Fruit fly (Drosophila melanogaster) whole organism, embryonic: ENCODE data around the gene CG10993.

ENCODE experiments used
- Antp ChIP-seq: fragments of 200-800 bp; sonication (Bioruptor generic); optimal IDR thresholded peaks from 3 replicates; lab custom pipeline; 2016; ENCODE audit warnings: missing biosample characterization, missing genetic modification characterization
- Bteb2 ChIP-seq: fragments of 200-800 bp; sonication (Bioruptor generic); optimal IDR thresholded peaks from 2 replicates; lab custom pipeline; 2016; ENCODE audit warnings: missing biosample characterization, missing genetic modification characterization
- CG14441 ChIP-seq: fragments of 200-800 bp; sonication (Bioruptor generic); IDR thresholded peaks from 2 replicates; pipeline ENCODE4 v1.3.6; 2022; ENCODE audit warnings: missing biosample characterization, missing genetic modification characterization
- CG1603 ChIP-seq: fragments of 200-800 bp; sonication (Bioruptor generic); optimal IDR thresholded peaks from 2 replicates; lab custom pipeline; 2019; ENCODE audit warnings: missing biosample characterization, mild to moderate bottlenecking, missing genetic modification characterization, moderate library complexity
- CG1647 ChIP-seq: fragments of 200-800 bp; sonication (Bioruptor generic); optimal IDR thresholded peaks from 3 replicates; lab custom pipeline; 2016; ENCODE audit warnings: missing biosample characterization, missing genetic modification characterization
- CG17568 ChIP-seq: fragments of 200-800 bp; sonication (Bioruptor generic); optimal IDR thresholded peaks from 2 replicates; lab custom pipeline; 2018; ENCODE audit warnings: missing biosample characterization, mild to moderate bottlenecking, missing genetic modification characterization, moderate library complexity
- CG17612 ChIP-seq: fragments of 200-800 bp; sonication (Bioruptor generic); IDR thresholded peaks from 2 replicates; pipeline ENCODE4 v1.3.6; 2022; ENCODE audit warnings: missing biosample characterization, missing genetic modification characterization
- CG2120 ChIP-seq: fragments of 200-800 bp; sonication (Bioruptor generic); optimal IDR thresholded peaks from 3 replicates; lab custom pipeline; 2016; ENCODE audit warnings: missing biosample characterization, missing genetic modification characterization
- CG33213 ChIP-seq: fragments of 200-800 bp; sonication (Bioruptor generic); optimal IDR thresholded peaks from 3 replicates; lab custom pipeline; 2016; ENCODE audit warnings: missing biosample characterization, missing genetic modification characterization
- CG4282 ChIP-seq: fragments of 200-800 bp; sonication (Bioruptor generic); optimal IDR thresholded peaks from 2 replicates; lab custom pipeline; 2016; ENCODE audit warnings: missing biosample characterization, missing genetic modification characterization
- CG4328 ChIP-seq: fragments of 200-800 bp; sonication (Bioruptor generic); optimal IDR thresholded peaks from 3 replicates; lab custom pipeline; 2017; ENCODE audit warnings: missing biosample characterization, missing genetic modification reagents, missing genetic modification characterization
- CG6765 ChIP-seq: fragments of 200-800 bp; sonication (Bioruptor generic); optimal IDR thresholded peaks from 3 replicates; lab custom pipeline; 2017; ENCODE audit warnings: missing biosample characterization, mild to moderate bottlenecking, missing genetic modification characterization
- CG7745 ChIP-seq: fragments of 200-800 bp; sonication (Bioruptor generic); optimal IDR thresholded peaks from 2 replicates; lab custom pipeline; 2018; ENCODE audit warnings: missing biosample characterization, mild to moderate bottlenecking, missing genetic modification characterization, moderate library complexity
- CG8281 ChIP-seq: fragments of 200-800 bp; sonication (Bioruptor generic); optimal IDR thresholded peaks from 2 replicates; lab custom pipeline; 2018; ENCODE audit warnings: missing biosample characterization, mild to moderate bottlenecking, missing genetic modification characterization, moderate library complexity
- CG8478 ChIP-seq: fragments of >200 bp; optimal IDR thresholded peaks from 2 replicates; lab custom pipeline; 2018
- CG8944 ChIP-seq: fragments of 200-800 bp; sonication (Bioruptor generic); optimal IDR thresholded peaks from 3 replicates; lab custom pipeline; 2016; ENCODE audit warnings: missing biosample characterization, missing genetic modification characterization
- CG9797 ChIP-seq: fragments of 200-800 bp; sonication (Bioruptor generic); optimal IDR thresholded peaks from 3 replicates; lab custom pipeline; 2018; ENCODE audit warnings: missing biosample characterization, mild to moderate bottlenecking, missing genetic modification characterization
- CG9817 ChIP-seq: fragments of 200-800 bp; sonication (Bioruptor generic); optimal IDR thresholded peaks from 2 replicates; lab custom pipeline; 2018; ENCODE audit warnings: missing biosample characterization, mild to moderate bottlenecking, missing genetic modification characterization, moderate library complexity
- Camta ChIP-seq: fragments of 200-800 bp; sonication (Bioruptor generic); optimal IDR thresholded peaks from 2 replicates; lab custom pipeline; 2016; ENCODE audit warnings: missing biosample characterization, missing genetic modification characterization
- Chrac-16 ChIP-seq: fragments of 200-800 bp; sonication (Bioruptor generic); optimal IDR thresholded peaks from 3 replicates; lab custom pipeline; 2016; ENCODE audit warnings: missing biosample characterization, missing genetic modification characterization
- D19B ChIP-seq: fragments of 200-800 bp; sonication (Bioruptor generic); optimal IDR thresholded peaks from 2 replicates; lab custom pipeline; 2017; ENCODE audit warnings: missing biosample characterization, mild to moderate bottlenecking, missing genetic modification characterization
- Dek ChIP-seq: fragments of 200-800 bp; sonication (Bioruptor generic); optimal IDR thresholded peaks from 3 replicates; lab custom pipeline; 2019; ENCODE audit warnings: missing biosample characterization, mild to moderate bottlenecking, missing genetic modification characterization, moderate library complexity
- Drgx ChIP-seq: fragments of 200-800 bp; sonication (Bioruptor generic); IDR thresholded peaks from 2 replicates; pipeline ENCODE4 v1.3.6; 2022; ENCODE audit warnings: missing biosample characterization, missing genetic modification characterization
- Ets97D ChIP-seq: fragments of 200-800 bp; sonication (Bioruptor generic); optimal IDR thresholded peaks from 3 replicates; lab custom pipeline; 2016; ENCODE audit warnings: missing biosample characterization, missing genetic modification characterization
- H2.0 ChIP-seq: fragments of 200-800 bp; sonication (Bioruptor generic); IDR thresholded peaks from 2 replicates; pipeline ENCODE4 v1.3.6; 2022; ENCODE audit warnings: missing biosample characterization, missing genetic modification characterization
- Hr3 ChIP-seq: fragments of 200-800 bp; sonication (Bioruptor generic); optimal IDR thresholded peaks from 3 replicates; lab custom pipeline; 2016; ENCODE audit warnings: missing biosample characterization, missing genetic modification characterization
- Hsf ChIP-seq: fragments of 200-800 bp; sonication (Bioruptor generic); optimal IDR thresholded peaks from 3 replicates; lab custom pipeline; 2016; ENCODE audit warnings: missing biosample characterization, missing genetic modification characterization
- Lhr ChIP-seq: fragments of 200-800 bp; sonication (Bioruptor generic); optimal IDR thresholded peaks from 3 replicates; lab custom pipeline; 2017; ENCODE audit warnings: mild to moderate bottlenecking, missing biosample characterization, missing genetic modification reagents, missing genetic modification characterization
- MBD-R2 ChIP-seq: fragments of 200-800 bp; sonication (Bioruptor generic); IDR thresholded peaks from 2 replicates; pipeline ENCODE4 v1.3.6; 2022; ENCODE audit warnings: missing biosample characterization, missing genetic modification characterization
- Med ChIP-seq: fragments of 200-800 bp; sonication (Bioruptor generic); peaks from one replicate; lab custom pipeline; 2016; ENCODE audit warnings: missing biosample characterization, missing genetic modification characterization, mild to moderate bottlenecking, inconsistent platforms, moderate library complexity
- Six4 ChIP-seq: fragments of 200-800 bp; sonication (Bioruptor generic); optimal IDR thresholded peaks from 2 replicates; lab custom pipeline; 2016; ENCODE audit warnings: missing biosample characterization, missing genetic modification characterization
- Tbp ChIP-seq: fragments of >200 bp; optimal IDR thresholded peaks from 2 replicates; lab custom pipeline; 2018; ENCODE audit warnings: missing biosample characterization, missing genetic modification characterization
- ab ChIP-seq: fragments of 200-800 bp; sonication (Bioruptor generic); optimal IDR thresholded peaks from 2 replicates; lab custom pipeline; 2016; ENCODE audit warnings: missing biosample characterization, missing genetic modification characterization
- ash1 ChIP-seq: fragments of 200-800 bp; sonication (Bioruptor generic); optimal IDR thresholded peaks from 2 replicates; lab custom pipeline; 2018; ENCODE audit warnings: missing biosample characterization, mild to moderate bottlenecking, missing genetic modification characterization
- cg ChIP-seq: fragments of 200-800 bp; sonication (Bioruptor generic); optimal IDR thresholded peaks from 3 replicates; lab custom pipeline; 2019; ENCODE audit warnings: missing biosample characterization, mild to moderate bottlenecking, missing genetic modification characterization, moderate library complexity
- crc ChIP-seq: fragments of 200-800 bp; sonication (Bioruptor generic); optimal IDR thresholded peaks from 2 replicates; lab custom pipeline; 2016; ENCODE audit warnings: missing biosample characterization, missing genetic modification characterization
- cwo ChIP-seq: fragments of 200-800 bp; sonication (Bioruptor generic); optimal IDR thresholded peaks from 3 replicates; lab custom pipeline; 2017; ENCODE audit warnings: missing biosample characterization, missing genetic modification characterization, mild to moderate bottlenecking, moderate library complexity, missing genetic modification reagents
- dimm ChIP-seq: fragments of 200-800 bp; sonication (Bioruptor generic); IDR thresholded peaks from 2 replicates; pipeline ENCODE4 v1.3.6; 2022; ENCODE audit warnings: missing biosample characterization, missing genetic modification characterization
- dmrt99B ChIP-seq: fragments of 200-800 bp; sonication (Bioruptor generic); optimal IDR thresholded peaks from 2 replicates; lab custom pipeline; 2018; ENCODE audit warnings: missing biosample characterization, mild to moderate bottlenecking, missing genetic modification characterization, moderate library complexity
- dpn ChIP-seq, 2 experiments: fragments of 200-800 bp; sonication (Bioruptor generic); optimal IDR thresholded peaks; 3 replicates each; lab custom pipeline; 2016; ENCODE audit warnings: missing biosample characterization in 2 of 2, missing genetic modification characterization in 2 of 2
- grn ChIP-seq: fragments of 200-800 bp; sonication (Bioruptor generic); optimal IDR thresholded peaks from 3 replicates; lab custom pipeline; 2017; ENCODE audit warnings: missing biosample characterization, missing genetic modification characterization
- jing ChIP-seq: fragments of 200-800 bp; sonication (Bioruptor generic); optimal IDR thresholded peaks from 2 replicates; lab custom pipeline; 2018; ENCODE audit warnings: missing biosample characterization, mild to moderate bottlenecking, missing genetic modification characterization
- maf-S ChIP-seq: fragments of 200-800 bp; sonication (Bioruptor generic); optimal IDR thresholded peaks from 2 replicates; lab custom pipeline; 2016; ENCODE audit warnings: missing biosample characterization, missing genetic modification characterization
- mld ChIP-seq: fragments of 200-800 bp; sonication (Bioruptor generic); IDR thresholded peaks from 3 replicates; pipeline ENCODE4 v1.3.6; 2022; ENCODE audit warnings: missing biosample characterization, missing genetic modification characterization; ENCODE audit not compliant: partially characterized antibody
- oc ChIP-seq: fragments of 200-800 bp; sonication (Bioruptor generic); optimal IDR thresholded peaks from 2 replicates; lab custom pipeline; 2018; ENCODE audit warnings: missing biosample characterization, mild to moderate bottlenecking, missing genetic modification characterization, moderate library complexity
- pnt ChIP-seq: fragments of 200-800 bp; sonication (Bioruptor generic); optimal IDR thresholded peaks from 3 replicates; lab custom pipeline; 2016; ENCODE audit warnings: missing biosample characterization, missing genetic modification characterization
- pros ChIP-seq: fragments of 200-800 bp; sonication (Bioruptor generic); optimal IDR thresholded peaks from 3 replicates; lab custom pipeline; 2019; ENCODE audit warnings: missing biosample characterization, mild to moderate bottlenecking, missing genetic modification characterization, moderate library complexity
- rib ChIP-seq: fragments of 200-800 bp; sonication (Bioruptor generic); IDR thresholded peaks from 2 replicates; pipeline ENCODE4 v1.3.6; 2022; ENCODE audit warnings: missing biosample characterization, missing genetic modification characterization
- sens-2 ChIP-seq: fragments of 200-800 bp; sonication (Bioruptor generic); IDR thresholded peaks from 2 replicates; pipeline ENCODE4 v1.3.6; 2022; ENCODE audit warnings: missing biosample characterization, missing genetic modification characterization
- shn ChIP-seq: fragments of 200-800 bp; sonication (Bioruptor generic); optimal IDR thresholded peaks from 3 replicates; lab custom pipeline; 2016; ENCODE audit warnings: missing biosample characterization, missing genetic modification characterization
- toy ChIP-seq: fragments of 200-800 bp; sonication (Bioruptor generic); IDR thresholded peaks from 2 replicates; pipeline ENCODE4 v1.3.6; 2022; ENCODE audit warnings: missing biosample characterization, missing genetic modification characterization
- tup ChIP-seq: fragments of 200-800 bp; sonication (Bioruptor generic); optimal IDR thresholded peaks from 2 replicates; lab custom pipeline; 2016; ENCODE audit warnings: missing biosample characterization, mild to moderate bottlenecking, missing genetic modification characterization, moderate library complexity

Gene CG10993

dm6 chrX:13838892-13839291, 48.0 kb upstream of the CG10993 start (continued):
- TF ChIP-seq CG4282 (GFP tag; lab: Kevin White, UChicago) (peak; percentile 41), dmrt99B (tag; lab: Kevin White, UChicago) (peak; percentile 84), Tbp (GFP tag; lab: Kevin White, UChicago) (no peak), CG2120 (GFP tag; lab: Kevin White, UChicago) (peak; percentile 76), CG17568 (GFP tag; lab: Kevin White, UChicago) (peak; percentile 25), Antp (peak; percentile 75), CG7745 (tag; lab: Kevin White, UChicago) (no peak), CG33213 (GFP tag; lab: Kevin White, UChicago) (peak; percentile 40), CG1603 (peak; percentile 86), CG14441 (peak; percentile 78), toy (GFP tag; lab: Robert Waterston, UW) (no peak), CG17612 (GFP tag; lab: Robert Waterston, UW) (peak; percentile 46), cwo (GFP tag; lab: Kevin White, UChicago) (peak; percentile 49), shn (peak; percentile 56), Lhr (GFP tag; lab: Kevin White, UChicago) (peak; percentile 28), Med (GFP tag; lab: Kevin White, UChicago) (peak; percentile 96), Bteb2 (GFP tag; lab: Kevin White, UChicago) (peak; percentile 40), CG8281 (peak; percentile 47), maf-S (GFP tag; lab: Kevin White, UChicago) (peak; percentile 58), grn (GFP tag; lab: Kevin White, UChicago) (no peak), Hsf (GFP tag; lab: Kevin White, UChicago) (peak; percentile 76), Chrac-16 (GFP tag; lab: Kevin White, UChicago) (peak; percentile 66), ab (peak; percentile 54), CG8944 (peak; percentile 72), Drgx (GFP tag; lab: Robert Waterston, UW) (peak; percentile 92), Six4 (GFP tag; lab: Kevin White, UChicago) (peak; percentile 48), ash1 (GFP tag; lab: Kevin White, UChicago) (no peak), CG6765 (GFP tag; lab: Kevin White, UChicago) (peak; percentile 18), oc (tag; lab: Kevin White, UChicago) (peak; percentile 79), CG8478 (lab: Kevin White, UChicago) (no peak), CG1647 (GFP tag; lab: Kevin White, UChicago) (peak; percentile 66), tup (GFP tag; lab: Kevin White, UChicago) (no peak), Hr3 (GFP tag; lab: Kevin White, UChicago) (peak; percentile 69), jing (peak; percentile 61), H2.0 (peak; percentile 80), CG4328 (GFP tag; lab: Kevin White, UChicago) (no peak), sens-2 (GFP tag; lab: Robert Waterston, UW) (peak; percentile 67), D19B (peak; percentile 53), dimm (GFP tag; lab: Robert Waterston, UW) (peak; percentile 59), Ets97D (GFP tag; lab: Kevin White, UChicago) (peak; percentile 28), pnt (GFP tag; lab: Kevin White, UChicago) (peak; percentile 59), rib (no peak), CG9817 (tag; lab: Kevin White, UChicago) (peak; percentile 61), CG9797 (no peak), pros (GFP tag; lab: Kevin White, UChicago) (no peak), MBD-R2 (GFP tag; lab: Robert Waterston, UW) (no peak), crc (peak; percentile 59), Camta (peak; percentile 65), mld (no peak), cg (GFP tag; lab: Kevin White, UChicago) (no peak), dpn (GFP tag; optimal IDR thresholded peaks at IDR 0.05; lab: Kevin White, UChicago) (peak; percentile 70 to 76), Dek (peak; percentile 54)
